Worm (Caenorhabditis elegans): ENCODE results near the gene rpia-1.

ce11 chrIII:7076386-7076785 is 46.5 kb upstream of the rpia-1 start, which contains the start of gene ZK418.13:
- no peak for TF ChIP-seq him-1 (tag; optimal IDR thresholded peaks at IDR 0.05)
- TF ChIP-seq dao-5 (tag; optimal IDR thresholded peaks at IDR 0.05) = no peak
